Worm (Caenorhabditis elegans) whole organism, young adult: ENCODE measurements around the gene clec-118.

Experiments
- D2030.7 ChIP-seq: fragments of 200-800 bp; sonication (Bioruptor generic); IDR thresholded peaks from 2 replicates; pipeline ENCODE4 v1.3.6; 2022; ENCODE audit warnings: missing genetic modification reagents, missing genetic modification characterization, missing compliant biosample characterization
- F49E8.2 ChIP-seq: sonication (generic microtip); optimal IDR thresholded peaks from 3 replicates; lab custom pipeline; 2017; ENCODE audit warnings: missing genetic modification characterization, mild to moderate bottlenecking, missing compliant biosample characterization, antibody characterized with exemption, moderate library complexity; ENCODE audit not compliant: insufficient read depth
- K11D2.4 ChIP-seq: fragments of 200-800 bp; sonication (Bioruptor generic); IDR thresholded peaks from 2 replicates; pipeline ENCODE4 v1.3.6; 2022; ENCODE audit warnings: missing genetic modification reagents, missing genetic modification characterization, missing compliant biosample characterization
- aptf-2 ChIP-seq: fragments of 200-800 bp; sonication (Bioruptor generic); conservative IDR thresholded peaks from 2 replicates; pipeline ENCODE4 v1.3.6; 2022; ENCODE audit warnings: missing genetic modification reagents, missing genetic modification characterization, missing compliant biosample characterization
- ceh-100 ChIP-seq: fragments of 200-800 bp; sonication (Bioruptor generic); IDR thresholded peaks from 2 replicates; pipeline ENCODE4 v1.3.6; 2022; ENCODE audit warnings: missing genetic modification reagents, missing genetic modification characterization, missing compliant biosample characterization
- dpl-1 ChIP-seq: fragments of 150-350 bp; optimal IDR thresholded peaks from 2 replicates; lab custom pipeline; 2014; ENCODE audit warnings: missing biosample characterization, missing genetic modification reagents, missing genetic modification characterization
- let-526 ChIP-seq: fragments of 200-800 bp; sonication (Bioruptor generic); IDR thresholded peaks from 2 replicates; pipeline ENCODE4 v1.3.6; 2022; ENCODE audit warnings: missing genetic modification reagents, missing genetic modification characterization, missing compliant biosample characterization
- lin-54 ChIP-seq: fragments of 200-800 bp; sonication (Bioruptor generic); optimal IDR thresholded peaks from 2 replicates; lab custom pipeline; 2018; ENCODE audit warnings: mild to moderate bottlenecking, missing genetic modification characterization, missing compliant biosample characterization
- lsl-1 ChIP-seq: fragments of 200-800 bp; sonication (Bioruptor generic); optimal IDR thresholded peaks from 2 replicates; lab custom pipeline; 2018; ENCODE audit warnings: mild to moderate bottlenecking, missing genetic modification characterization, moderate library complexity, missing compliant biosample characterization
- madf-8 ChIP-seq: fragments of 200-800 bp; sonication (Bioruptor generic); conservative IDR thresholded peaks from 2 replicates; pipeline ENCODE4 v1.3.6; 2022; ENCODE audit warnings: missing genetic modification reagents, missing genetic modification characterization, missing compliant biosample characterization
- rec-8 ChIP-seq, 2 experiments: sonication (generic microtip); optimal IDR thresholded peaks; 2 replicates each; lab custom pipeline; 2016; ENCODE audit warnings: mild to moderate bottlenecking in 2 of 2, missing genetic modification characterization in 2 of 2, missing genetic modification reagents in 2 of 2, missing genotype in 2 of 2, missing biosample characterization in 1 of 2, missing compliant biosample characterization in 1 of 2, moderate library complexity in 1 of 2

DNA sequence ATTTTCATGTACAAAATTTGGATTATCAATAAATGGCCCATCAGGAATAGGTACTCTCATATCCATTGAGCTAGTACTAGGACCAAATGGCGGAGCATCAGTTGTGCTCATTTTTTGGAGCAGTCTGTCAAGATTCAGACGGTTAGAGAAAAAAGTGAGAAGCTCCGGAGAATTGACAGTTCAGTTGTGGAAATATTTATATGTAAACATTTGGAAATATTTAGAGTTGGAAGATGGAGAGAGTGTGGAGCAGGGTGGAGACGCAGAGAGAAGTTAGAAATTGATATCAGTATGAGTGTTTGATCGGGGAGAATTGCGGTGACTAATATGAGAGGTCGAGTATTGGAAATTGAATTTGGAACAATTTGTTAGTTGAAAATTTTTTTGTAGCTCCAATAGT, 8.9 kb upstream of the clec-118 start:
- TF ChIP-seq lsl-1 (no peak), let-526 (GFP tag; lab: Robert Waterston, UW) (no peak), F49E8.2 (tag; lab: Kevin White, UChicago) (no peak), K11D2.4 (GFP tag; lab: Robert Waterston, UW) (no peak), madf-8 (no peak), lin-54 (GFP tag; lab: Kevin White, UChicago) (no peak), dpl-1 (GFP tag; lab: Kevin White, UChicago) (no peak), D2030.7 (GFP tag; lab: Robert Waterston, UW) (no peak), rec-8 (tag; optimal IDR thresholded peaks at IDR 0.05; lab: Kevin White, UChicago) (no peak), aptf-2 (GFP tag; lab: Robert Waterston, UW) (no peak), ceh-100 (GFP tag; lab: Robert Waterston, UW) (no peak)
